Fruit fly (Drosophila melanogaster) whole organism, embryonic: ENCODE results near the gene U2af50.

ENCODE experiments used
- Atf3 ChIP-seq: fragments of 200-800 bp; sonication (Bioruptor generic); optimal IDR thresholded peaks from 3 replicates; lab custom pipeline; 2016; ENCODE audit warnings: missing biosample characterization, missing genetic modification characterization
- B-H2 ChIP-seq: fragments of 200-800 bp; sonication (Bioruptor generic); optimal IDR thresholded peaks from 2 replicates; lab custom pipeline; 2018; ENCODE audit warnings: missing biosample characterization, mild to moderate bottlenecking, missing genetic modification characterization
- CG10274 ChIP-seq: fragments of 200-800 bp; sonication (Bioruptor generic); optimal IDR thresholded peaks from 3 replicates; lab custom pipeline; 2017; ENCODE audit warnings: missing biosample characterization, mild to moderate bottlenecking, missing genetic modification characterization
- CG10462 ChIP-seq: fragments of 200-800 bp; sonication (Bioruptor generic); optimal IDR thresholded peaks from 2 replicates; lab custom pipeline; 2016; ENCODE audit warnings: missing biosample characterization, missing genetic modification characterization
- CG11560 ChIP-seq: fragments of 200-800 bp; sonication (Bioruptor generic); IDR thresholded peaks from 3 replicates; pipeline ENCODE4 v1.3.6; 2022; ENCODE audit warnings: missing biosample characterization, missing genetic modification characterization
- CG12299 ChIP-seq: fragments of 200-800 bp; sonication (Bioruptor generic); optimal IDR thresholded peaks from 2 replicates; lab custom pipeline; 2018; ENCODE audit warnings: missing biosample characterization, mild to moderate bottlenecking, missing genetic modification characterization
- CG13424 ChIP-seq: fragments of 200-800 bp; sonication (Bioruptor generic); optimal IDR thresholded peaks from 2 replicates; lab custom pipeline; 2019; ENCODE audit warnings: missing biosample characterization, mild to moderate bottlenecking, missing genetic modification characterization, moderate library complexity
- CG14860 ChIP-seq: fragments of 200-800 bp; sonication (Bioruptor generic); IDR thresholded peaks from 3 replicates; pipeline ENCODE4 v1.3.6; 2022; ENCODE audit warnings: missing biosample characterization, missing genetic modification characterization; ENCODE audit not compliant: partially characterized antibody
- CG17328 ChIP-seq: fragments of 200-800 bp; sonication (Bioruptor generic); IDR thresholded peaks from 2 replicates; pipeline ENCODE4 v1.3.6; 2022; ENCODE audit warnings: missing biosample characterization, missing genetic modification characterization
- CG17385 ChIP-seq: fragments of 200-800 bp; sonication (Bioruptor generic); optimal IDR thresholded peaks from 3 replicates; lab custom pipeline; 2018; ENCODE audit warnings: missing biosample characterization, mild to moderate bottlenecking, missing genetic modification characterization
- CG2875 ChIP-seq: fragments of 200-800 bp; sonication (Bioruptor generic); optimal IDR thresholded peaks from 2 replicates; lab custom pipeline; 2017; ENCODE audit warnings: missing biosample characterization, mild to moderate bottlenecking, missing genetic modification characterization, missing genetic modification reagents
- CG2889 ChIP-seq: fragments of 200-800 bp; sonication (Bioruptor generic); IDR thresholded peaks from 3 replicates; pipeline ENCODE4 v1.3.6; 2022; ENCODE audit warnings: missing biosample characterization, missing genetic modification characterization
- CG3281 ChIP-seq: fragments of 200-800 bp; sonication (Bioruptor generic); optimal IDR thresholded peaks from 3 replicates; lab custom pipeline; 2017; ENCODE audit warnings: missing biosample characterization, mild to moderate bottlenecking, missing genetic modification characterization
- CG3407 ChIP-seq: fragments of 200-800 bp; sonication (Bioruptor generic); optimal IDR thresholded peaks from 2 replicates; lab custom pipeline; 2018; ENCODE audit warnings: missing biosample characterization, mild to moderate bottlenecking, missing genetic modification characterization
- CG4424 ChIP-seq: fragments of 200-800 bp; sonication (Bioruptor generic); optimal IDR thresholded peaks from 3 replicates; lab custom pipeline; 2016; ENCODE audit warnings: missing biosample characterization, missing genetic modification characterization
- CG6272 ChIP-seq: fragments of 200-800 bp; sonication (Bioruptor generic); IDR thresholded peaks from 2 replicates; pipeline ENCODE4 v1.3.6; 2022; ENCODE audit warnings: missing biosample characterization, missing genetic modification characterization
- CG7745 ChIP-seq: fragments of 200-800 bp; sonication (Bioruptor generic); optimal IDR thresholded peaks from 2 replicates; lab custom pipeline; 2018; ENCODE audit warnings: missing biosample characterization, mild to moderate bottlenecking, missing genetic modification characterization, moderate library complexity
- CG8924 ChIP-seq: fragments of 200-800 bp; optimal IDR thresholded peaks from 3 replicates; lab custom pipeline; 2019; ENCODE audit warnings: missing biosample characterization, mild to moderate bottlenecking, missing genetic modification characterization, moderate library complexity
- CG9727 ChIP-seq: fragments of 200-800 bp; sonication (Bioruptor generic); optimal IDR thresholded peaks from 3 replicates; lab custom pipeline; 2017; ENCODE audit warnings: missing biosample characterization, mild to moderate bottlenecking, missing genetic modification characterization
- Dip2 ChIP-seq: fragments of 200-800 bp; sonication (Bioruptor generic); IDR thresholded peaks from 2 replicates; pipeline ENCODE4 v1.3.6; 2022; ENCODE audit warnings: missing biosample characterization, missing genetic modification characterization
- Lpt ChIP-seq: fragments of >200 bp; optimal IDR thresholded peaks from 2 replicates; lab custom pipeline; 2018; ENCODE audit warnings: missing biosample characterization, missing genetic modification characterization
- Med ChIP-seq: fragments of 200-800 bp; sonication (Bioruptor generic); peaks from one replicate; lab custom pipeline; 2016; ENCODE audit warnings: missing biosample characterization, missing genetic modification characterization, mild to moderate bottlenecking, inconsistent platforms, moderate library complexity
- NC2α ChIP-seq: fragments of 200-800 bp; sonication (Bioruptor generic); optimal IDR thresholded peaks from 2 replicates; lab custom pipeline; 2016; ENCODE audit warnings: missing biosample characterization, missing genetic modification characterization
- Nf-YB ChIP-seq: fragments of 200-800 bp; sonication (Bioruptor generic); optimal IDR thresholded peaks from 3 replicates; lab custom pipeline; 2019; ENCODE audit warnings: missing biosample characterization, mild to moderate bottlenecking, missing genetic modification characterization, moderate library complexity
- Optix ChIP-seq: fragments of 200-800 bp; sonication (Bioruptor generic); IDR thresholded peaks from 3 replicates; pipeline ENCODE4 v1.3.6; 2022; ENCODE audit warnings: missing biosample characterization, missing genetic modification characterization
- Rfx ChIP-seq: fragments of 200-800 bp; sonication (Bioruptor generic); IDR thresholded peaks from 2 replicates; pipeline ENCODE4 v1.3.6; 2022; ENCODE audit warnings: missing biosample characterization, missing genetic modification characterization
- Side ChIP-seq: fragments of 200-800 bp; sonication (Bioruptor generic); optimal IDR thresholded peaks from 2 replicates; lab custom pipeline; 2016; ENCODE audit warnings: missing biosample characterization, missing genetic modification characterization
- Six4 ChIP-seq: fragments of 200-800 bp; sonication (Bioruptor generic); optimal IDR thresholded peaks from 2 replicates; lab custom pipeline; 2016; ENCODE audit warnings: missing biosample characterization, missing genetic modification characterization
- aop ChIP-seq: fragments of 200-800 bp; sonication (Bioruptor generic); IDR thresholded peaks from 2 replicates; pipeline ENCODE4 v1.3.6; 2022; ENCODE audit warnings: missing biosample characterization, missing genetic modification characterization
- cato ChIP-seq: fragments of 200-800 bp; sonication (Bioruptor generic); optimal IDR thresholded peaks from 2 replicates; lab custom pipeline; 2016; ENCODE audit warnings: missing biosample characterization, missing genetic modification characterization, borderline replicate concordance
- ci ChIP-seq: fragments of 200-800 bp; sonication (Bioruptor generic); IDR thresholded peaks from 3 replicates; pipeline ENCODE4 v1.3.6; 2022; ENCODE audit warnings: missing biosample characterization, missing genetic modification characterization
- dpn ChIP-seq, 2 experiments: fragments of 200-800 bp; sonication (Bioruptor generic); optimal IDR thresholded peaks; 3 replicates each; lab custom pipeline; 2016; ENCODE audit warnings: missing biosample characterization in 2 of 2, missing genetic modification characterization in 2 of 2
- eve ChIP-seq, 2 experiments: fragments of >200 bp; optimal IDR thresholded peaks; 2 replicates each; lab custom pipeline; 2017; ENCODE audit warnings: missing biosample characterization in 2 of 2, missing genetic modification characterization in 2 of 2
- exex ChIP-seq: fragments of 200-800 bp; sonication (Bioruptor generic); optimal IDR thresholded peaks from 4 replicates; lab custom pipeline; 2018; ENCODE audit warnings: missing biosample characterization, mild to moderate bottlenecking, missing genetic modification characterization, moderate library complexity
- gro ChIP-seq: fragments of 200-800 bp; sonication (Bioruptor generic); optimal IDR thresholded peaks from 2 replicates; lab custom pipeline; 2016; ENCODE audit warnings: missing biosample characterization, missing genetic modification characterization
- h ChIP-seq: fragments of >200 bp; optimal IDR thresholded peaks from 2 replicates; lab custom pipeline; 2017
- jing ChIP-seq: fragments of 200-800 bp; sonication (Bioruptor generic); optimal IDR thresholded peaks from 2 replicates; lab custom pipeline; 2018; ENCODE audit warnings: missing biosample characterization, mild to moderate bottlenecking, missing genetic modification characterization
- jumu ChIP-seq: fragments of 200-800 bp; sonication (Bioruptor generic); optimal IDR thresholded peaks from 3 replicates; lab custom pipeline; 2016; ENCODE audit warnings: missing biosample characterization, missing genetic modification characterization
- kah ChIP-seq: fragments of 200-800 bp; sonication (Bioruptor generic); optimal IDR thresholded peaks from 2 replicates; lab custom pipeline; 2018; ENCODE audit warnings: missing biosample characterization, mild to moderate bottlenecking, missing genetic modification characterization
- lilli ChIP-seq: fragments of 200-800 bp; sonication (Bioruptor generic); optimal IDR thresholded peaks from 3 replicates; lab custom pipeline; 2016; ENCODE audit warnings: missing biosample characterization, missing genetic modification characterization
- lov ChIP-seq, 2 experiments: fragments of 200-800 bp in 1 of 2; fragments of >200 bp in 1 of 2; sonication (Bioruptor generic) in 1 of 2; IDR thresholded peaks in 1 of 2; optimal IDR thresholded peaks in 1 of 2; 2 replicates in 1 of 2; 3 replicates in 1 of 2; pipeline versions ENCODE4 v1.3.6 to Lab custom; 2017 to 2022; ENCODE audit warnings: missing biosample characterization in 1 of 2, missing genetic modification characterization in 1 of 2
- luna ChIP-seq: fragments of 200-800 bp; sonication (Bioruptor generic); optimal IDR thresholded peaks from 2 replicates; lab custom pipeline; 2016; ENCODE audit warnings: missing biosample characterization, missing genetic modification characterization
- oc ChIP-seq: fragments of 200-800 bp; sonication (Bioruptor generic); optimal IDR thresholded peaks from 2 replicates; lab custom pipeline; 2018; ENCODE audit warnings: missing biosample characterization, mild to moderate bottlenecking, missing genetic modification characterization, moderate library complexity
- org-1 ChIP-seq: fragments of 200-800 bp; sonication (Bioruptor generic); optimal IDR thresholded peaks from 2 replicates; lab custom pipeline; 2017; ENCODE audit warnings: missing biosample characterization, missing genetic modification characterization
- pfk ChIP-seq: fragments of 200-800 bp; sonication (Bioruptor generic); optimal IDR thresholded peaks from 2 replicates; lab custom pipeline; 2018; ENCODE audit warnings: missing biosample characterization, mild to moderate bottlenecking, missing genetic modification characterization, moderate library complexity
- pnt ChIP-seq: fragments of 200-800 bp; sonication (Bioruptor generic); optimal IDR thresholded peaks from 3 replicates; lab custom pipeline; 2016; ENCODE audit warnings: missing biosample characterization, missing genetic modification characterization
- sens-2 ChIP-seq: fragments of 200-800 bp; sonication (Bioruptor generic); IDR thresholded peaks from 2 replicates; pipeline ENCODE4 v1.3.6; 2022; ENCODE audit warnings: missing biosample characterization, missing genetic modification characterization
- slbo ChIP-seq: fragments of 200-800 bp; sonication (Bioruptor generic); IDR thresholded peaks from 2 replicates; pipeline ENCODE4 v1.3.6; 2022; ENCODE audit warnings: missing biosample characterization, missing genetic modification characterization
- slou ChIP-seq: fragments of 200-800 bp; sonication (Bioruptor generic); optimal IDR thresholded peaks from 3 replicates; lab custom pipeline; 2016; ENCODE audit warnings: missing biosample characterization, missing genetic modification characterization
- stwl ChIP-seq: fragments of 200-800 bp; sonication (Bioruptor generic); optimal IDR thresholded peaks from 3 replicates; lab custom pipeline; 2018; ENCODE audit warnings: missing biosample characterization, mild to moderate bottlenecking, missing genetic modification characterization, moderate library complexity
- trem ChIP-seq: fragments of 200-800 bp; optimal IDR thresholded peaks from 3 replicates; lab custom pipeline; 2019; ENCODE audit warnings: missing biosample characterization, mild to moderate bottlenecking, missing genetic modification characterization, moderate library complexity

U2af50 gene

DNA sequence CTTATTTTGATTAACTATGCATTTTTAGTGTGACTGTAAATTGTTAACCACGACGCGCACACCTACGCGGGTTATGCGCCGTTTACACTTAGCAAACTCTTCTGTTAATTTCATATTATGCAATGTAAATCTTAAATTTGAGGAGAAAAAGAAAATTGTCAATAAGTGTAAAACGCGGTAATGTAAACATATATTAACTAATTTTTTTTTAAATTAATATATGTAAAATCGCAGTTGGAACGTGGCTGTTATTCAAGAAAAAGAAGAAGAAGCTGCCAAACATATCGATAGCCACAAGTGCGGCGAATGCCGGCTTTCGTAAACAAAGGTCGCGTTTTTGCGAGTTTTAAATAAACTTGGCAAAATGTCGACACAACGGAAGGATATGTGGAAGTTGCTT lies 32.6 kb upstream of the U2af50 start, which contains the start of the genes TH1 and mei-41 (continued):
- TF ChIP-seq CG13424 (tag; lab: Kevin White, UChicago) (peak; percentile 91), Side (GFP tag; lab: Kevin White, UChicago) (no peak), Six4 (GFP tag; lab: Kevin White, UChicago) (peak; percentile 63), CG10462 (GFP tag; lab: Kevin White, UChicago) (peak; percentile 61), cato (GFP tag; lab: Kevin White, UChicago) (peak; percentile 74), exex (tag; lab: Kevin White, UChicago) (no peak), Nf-YB (GFP tag; lab: Kevin White, UChicago) (peak; percentile 64), CG9727 (GFP tag; lab: Kevin White, UChicago) (peak; percentile 91), jing (GFP tag; lab: Kevin White, UChicago) (peak; percentile 48), Optix (GFP tag; lab: Robert Waterston, UW) (peak; percentile 90), CG17385 (GFP tag; lab: Kevin White, UChicago) (peak; percentile 96), gro (no peak), NC2α (no peak), Lpt (GFP tag; lab: Kevin White, UChicago) (no peak), Atf3 (GFP tag; lab: Kevin White, UChicago) (no peak), CG2875 (peak; percentile 56), ci (GFP tag; lab: Robert Waterston, UW) (peak; percentile 93), CG3407 (peak; percentile 74), CG7745 (tag; lab: Kevin White, UChicago) (no peak), CG10274 (GFP tag; lab: Kevin White, UChicago) (peak; percentile 19), stwl (tag; lab: Kevin White, UChicago) (peak; percentile 74), lilli (no peak), dpn (GFP tag; optimal IDR thresholded peaks at IDR 0.05; lab: Kevin White, UChicago) (peak; percentile 55 to 86), sens-2 (GFP tag; lab: Robert Waterston, UW) (peak; percentile 84), pfk (GFP tag; lab: Kevin White, UChicago) (peak; percentile 46), oc (tag; lab: Kevin White, UChicago) (peak; percentile 80), CG17328 (GFP tag; lab: Robert Waterston, UW) (peak; percentile 95), CG12299 (tag; lab: Kevin White, UChicago) (peak; percentile 80), CG6272 (GFP tag; lab: Robert Waterston, UW) (peak; percentile 95), CG14860 (GFP tag; lab: Robert Waterston, UW) (0 out of 3 replicates have a peak, but pooled peaks have one; percentile 21), Dip2 (0 out of 2 replicates have a peak, but pooled peaks have one; percentile 40), h (no peak), slou (GFP tag; lab: Kevin White, UChicago) (no peak), CG11560 (peak; percentile 89), Med (GFP tag; lab: Kevin White, UChicago) (peak; percentile 91), pnt (GFP tag; lab: Kevin White, UChicago) (peak; percentile 55), CG8924 (peak; percentile 92), eve (GFP tag; optimal IDR thresholded peaks at IDR 0.05; lab: Kevin White, UChicago) (no peak), luna (GFP tag; lab: Kevin White, UChicago) (no peak), CG4424 (GFP tag; lab: Kevin White, UChicago) (peak; percentile 76), Rfx (GFP tag; lab: Robert Waterston, UW) (peak; percentile 97), B-H2 (no peak), lov (optimal IDR thresholded peaks at IDR 0.05; lab: Kevin White, UChicago) (no peak), lov (GFP tag; IDR thresholded peaks at IDR 0.05; lab: Robert Waterston, UW) (peak; percentile 89), org-1 (GFP tag; lab: Kevin White, UChicago) (peak; percentile 60), CG2889 (GFP tag; lab: Robert Waterston, UW) (peak; percentile 91), kah (peak; percentile 58), trem (tag; lab: Kevin White, UChicago) (peak; percentile 86), slbo (peak; percentile 97), CG3281 (GFP tag; lab: Kevin White, UChicago) (no peak), jumu (GFP tag; lab: Kevin White, UChicago) (peak; percentile 53), aop (GFP tag; lab: Robert Waterston, UW) (peak; percentile 66; the same call in 1 of the 2 replicates)
